Fruit fly (Drosophila melanogaster): ENCODE measurements around the gene Ptip.

Gene Ptip

dm6 chr3L:14028485-14029384, at the start of gene Ptip (continued):
- no peak for TF ChIP-seq Hr51 (GFP tag; optimal IDR thresholded peaks at IDR 0.05)
- 0 out of 2 replicates have a peak, but pooled peaks have one; percentile 26 for TF ChIP-seq CG3847 (GFP tag; IDR thresholded peaks at IDR 0.05)
- no peak for TF ChIP-seq Optix (GFP tag; IDR thresholded peaks at IDR 0.05)
- peak; percentile 17 for TF ChIP-seq CG12942 (GFP tag; optimal IDR thresholded peaks at IDR 0.05)
- no peak for TF ChIP-seq Eip74EF (GFP tag; optimal IDR thresholded peaks at IDR 0.05)
- TF ChIP-seq Dbx (GFP tag; IDR thresholded peaks at IDR 0.05): peak; percentile 46; the same call in 1 of the 3 replicates
- peak; percentile 47 for TF ChIP-seq zfh2 (GFP tag; optimal IDR thresholded peaks at IDR 0.05)
- TF ChIP-seq kah (GFP tag; optimal IDR thresholded peaks at IDR 0.05): peak; percentile 69
- TF ChIP-seq caup (GFP tag; optimal IDR thresholded peaks at IDR 0.05; ENCODE audit: severe bottlenecking): peak; percentile 70
- 0 out of 3 replicates have a peak, but pooled peaks have one; percentile 9 for TF ChIP-seq ase (GFP tag; IDR thresholded peaks at IDR 0.05)
- no peak for TF ChIP-seq sima (GFP tag; optimal IDR thresholded peaks at IDR 0.05)
- TF ChIP-seq YL-1 (GFP tag; optimal IDR thresholded peaks at IDR 0.05): peak; percentile 75
- TF ChIP-seq Aef1 (GFP tag; IDR thresholded peaks at IDR 0.05): no peak
- no peak for TF ChIP-seq CG2712 (tag; optimal IDR thresholded peaks at IDR 0.05)
- no peak for TF ChIP-seq CG8281 (tag; optimal IDR thresholded peaks at IDR 0.05)
- TF ChIP-seq CG10366 (GFP tag; IDR thresholded peaks at IDR 0.05): peak; percentile 75
- no peak for TF ChIP-seq Vsx1 (GFP tag; optimal IDR thresholded peaks at IDR 0.05)
- peak; percentile 38; the same call in 1 of the 2 replicates for TF ChIP-seq Drgx (GFP tag; IDR thresholded peaks at IDR 0.05)
- no peak for TF ChIP-seq run (tag; optimal IDR thresholded peaks at IDR 0.05)
- TF ChIP-seq cato (GFP tag; optimal IDR thresholded peaks at IDR 0.05; ENCODE audit: borderline replicate concordance): no peak
- no peak for TF ChIP-seq CG8388 (GFP tag; optimal IDR thresholded peaks at IDR 0.05)
- peak; percentile 39; the same call in 1 of the 2 replicates for TF ChIP-seq HLH3B (GFP tag; IDR thresholded peaks at IDR 0.05)
- peak; percentile 62 for TF ChIP-seq chm (GFP tag; IDR thresholded peaks at IDR 0.05)
- TF ChIP-seq so (GFP tag; IDR thresholded peaks at IDR 0.05): no peak
- TF ChIP-seq CG9609 (GFP tag; optimal IDR thresholded peaks at IDR 0.05): peak; percentile 1
- TF ChIP-seq nerfin-1 (tag; optimal IDR thresholded peaks at IDR 0.05): peak; percentile 33
- TF ChIP-seq CG33213 (GFP tag; optimal IDR thresholded peaks at IDR 0.05): peak; percentile 53
- TF ChIP-seq jing (GFP tag; optimal IDR thresholded peaks at IDR 0.05): no peak
- no peak for TF ChIP-seq CG10959 (GFP tag; IDR thresholded peaks at IDR 0.05)
- no peak for TF ChIP-seq CG12104 (GFP tag; optimal IDR thresholded peaks at IDR 0.05)
- TF ChIP-seq H2.0 (GFP tag; IDR thresholded peaks at IDR 0.05): peak; percentile 39; the same call in 1 of the 2 replicates
- no peak for TF ChIP-seq slp2 (GFP tag; optimal IDR thresholded peaks at IDR 0.05)
- TF ChIP-seq CG4617 (GFP tag; optimal IDR thresholded peaks at IDR 0.05; ENCODE audit: borderline replicate concordance): peak; percentile 70
- peak; percentile 59 for TF ChIP-seq MESR4 (GFP tag; optimal IDR thresholded peaks at IDR 0.05)
- TF ChIP-seq NC2α (GFP tag; optimal IDR thresholded peaks at IDR 0.05): no peak
- TF ChIP-seq Nf-YA (GFP tag; IDR thresholded peaks at IDR 0.05): no peak
- no peak for TF ChIP-seq CG12769 (tag; optimal IDR thresholded peaks at IDR 0.05)
- TF ChIP-seq slbo (GFP tag; IDR thresholded peaks at IDR 0.05): peak; percentile 61
- TF ChIP-seq CG34376 (GFP tag; optimal IDR thresholded peaks at IDR 0.05): peak; percentile 60
- TF ChIP-seq CG32772 (GFP tag; IDR thresholded peaks at IDR 0.05): no peak
- peak; percentile 48 for TF ChIP-seq HHEX (GFP tag; optimal IDR thresholded peaks at IDR 0.05)
- TF ChIP-seq Dp (GFP tag; optimal IDR thresholded peaks at IDR 0.05): peak; percentile 83
- TF ChIP-seq crp (GFP tag; optimal IDR thresholded peaks at IDR 0.05): no peak
- no peak for TF ChIP-seq exex (tag; optimal IDR thresholded peaks at IDR 0.05)
- no peak for TF ChIP-seq CG9817 (tag; optimal IDR thresholded peaks at IDR 0.05)
- peak; percentile 26 for TF ChIP-seq HLH54F (GFP tag; optimal IDR thresholded peaks at IDR 0.05)
- peak; percentile 91 for TF ChIP-seq chinmo (GFP tag; IDR thresholded peaks at IDR 0.05; ENCODE audit: partially characterized antibody)
- peak; percentile 52 for TF ChIP-seq CG12659 (GFP tag; optimal IDR thresholded peaks at IDR 0.05)
